Fruit fly (Drosophila melanogaster) whole organism, embryonic: ENCODE results near the gene CG11279.

Experiments
- Adf1 ChIP-seq: fragments of 200-800 bp; sonication (Bioruptor generic); IDR thresholded peaks from 2 replicates; pipeline ENCODE4 v1.3.6; 2022; ENCODE audit warnings: missing biosample characterization, missing genetic modification characterization
- Atf6 ChIP-seq: fragments of 200-800 bp; sonication (Bioruptor generic); IDR thresholded peaks from 2 replicates; pipeline ENCODE4 v1.3.6; 2022; ENCODE audit warnings: missing biosample characterization, missing genetic modification characterization
- BEAF-32 ChIP-seq: fragments of 200-800 bp; sonication (Bioruptor generic); optimal IDR thresholded peaks from 3 replicates; lab custom pipeline; 2017; ENCODE audit warnings: missing biosample characterization, missing genetic modification characterization, mild to moderate bottlenecking, moderate library complexity, missing genetic modification reagents
- CG10267 ChIP-seq: fragments of 200-800 bp; sonication (Bioruptor generic); optimal IDR thresholded peaks from 2 replicates; lab custom pipeline; 2018; ENCODE audit warnings: missing biosample characterization, mild to moderate bottlenecking, missing genetic modification characterization, moderate library complexity
- CG10431 ChIP-seq: fragments of 200-800 bp; sonication (Bioruptor generic); optimal IDR thresholded peaks from 3 replicates; lab custom pipeline; 2018; ENCODE audit warnings: missing biosample characterization, mild to moderate bottlenecking, missing genetic modification characterization
- CG10959 ChIP-seq: fragments of 200-800 bp; sonication (Bioruptor generic); IDR thresholded peaks from 2 replicates; pipeline ENCODE4 v1.3.6; 2022; ENCODE audit warnings: missing biosample characterization, missing genetic modification characterization
- CG11560 ChIP-seq: fragments of 200-800 bp; sonication (Bioruptor generic); IDR thresholded peaks from 3 replicates; pipeline ENCODE4 v1.3.6; 2022; ENCODE audit warnings: missing biosample characterization, missing genetic modification characterization
- CG11695 ChIP-seq: fragments of 200-800 bp; sonication (Bioruptor generic); IDR thresholded peaks from 3 replicates; pipeline ENCODE4 v1.3.6; 2022; ENCODE audit warnings: missing biosample characterization, missing genetic modification characterization
- CG15269 ChIP-seq: fragments of 200-800 bp; sonication (Bioruptor generic); optimal IDR thresholded peaks from 2 replicates; lab custom pipeline; 2018; ENCODE audit warnings: missing biosample characterization, mild to moderate bottlenecking, missing genetic modification characterization, moderate library complexity
- CG15696 ChIP-seq: fragments of 200-800 bp; sonication (Bioruptor generic); optimal IDR thresholded peaks from 2 replicates; lab custom pipeline; 2019; ENCODE audit warnings: missing biosample characterization, mild to moderate bottlenecking, missing genetic modification characterization, moderate library complexity
- CG1603 ChIP-seq: fragments of 200-800 bp; sonication (Bioruptor generic); optimal IDR thresholded peaks from 2 replicates; lab custom pipeline; 2019; ENCODE audit warnings: missing biosample characterization, mild to moderate bottlenecking, missing genetic modification characterization, moderate library complexity
- CG17328 ChIP-seq: fragments of 200-800 bp; sonication (Bioruptor generic); IDR thresholded peaks from 2 replicates; pipeline ENCODE4 v1.3.6; 2022; ENCODE audit warnings: missing biosample characterization, missing genetic modification characterization
- CG17385 ChIP-seq: fragments of 200-800 bp; sonication (Bioruptor generic); optimal IDR thresholded peaks from 3 replicates; lab custom pipeline; 2018; ENCODE audit warnings: missing biosample characterization, mild to moderate bottlenecking, missing genetic modification characterization
- CG3163 ChIP-seq: fragments of 200-800 bp; sonication (Bioruptor generic); optimal IDR thresholded peaks from 3 replicates; lab custom pipeline; 2016; ENCODE audit warnings: missing biosample characterization, missing genetic modification characterization
- CG3847 ChIP-seq: fragments of 200-800 bp; sonication (Bioruptor generic); IDR thresholded peaks from 2 replicates; pipeline ENCODE4 v1.3.6; 2022; ENCODE audit warnings: missing biosample characterization, missing genetic modification characterization
- CG5180 ChIP-seq: fragments of 200-800 bp; sonication (Bioruptor generic); optimal IDR thresholded peaks from 3 replicates; lab custom pipeline; 2017; ENCODE audit warnings: missing biosample characterization, missing genetic modification characterization, mild to moderate bottlenecking, moderate library complexity, missing genetic modification reagents
- CG6272 ChIP-seq: fragments of 200-800 bp; sonication (Bioruptor generic); IDR thresholded peaks from 2 replicates; pipeline ENCODE4 v1.3.6; 2022; ENCODE audit warnings: missing biosample characterization, missing genetic modification characterization
- CG6689 ChIP-seq: fragments of 200-800 bp; sonication (Bioruptor generic); IDR thresholded peaks from 2 replicates; pipeline ENCODE4 v1.3.6; 2022; ENCODE audit warnings: missing biosample characterization, missing genetic modification characterization
- CG7372 ChIP-seq: fragments of 200-800 bp; sonication (Bioruptor generic); IDR thresholded peaks from 2 replicates; pipeline ENCODE4 v1.3.6; 2022; ENCODE audit warnings: missing biosample characterization, missing genetic modification characterization
- CG8290 ChIP-seq, 3 experiments: fragments of 200-800 bp; sonication (Bioruptor generic); optimal IDR thresholded peaks; 2 replicates each; lab custom pipeline; 2016 to 2019; ENCODE audit warnings: missing biosample characterization in 3 of 3, missing genetic modification characterization in 3 of 3, mild to moderate bottlenecking in 2 of 3, moderate library complexity in 1 of 3
- CG9215 ChIP-seq: fragments of 200-800 bp; sonication (Bioruptor generic); IDR thresholded peaks from 2 replicates; pipeline ENCODE4 v1.3.6; 2022; ENCODE audit warnings: missing biosample characterization, missing genetic modification characterization
- CG9437 ChIP-seq: fragments of 200-800 bp; sonication (Bioruptor generic); optimal IDR thresholded peaks from 2 replicates; lab custom pipeline; 2018; ENCODE audit warnings: missing biosample characterization, mild to moderate bottlenecking, missing genetic modification characterization
- CHES-1-like ChIP-seq: fragments of 200-800 bp; sonication (Bioruptor generic); optimal IDR thresholded peaks from 2 replicates; lab custom pipeline; 2016; ENCODE audit warnings: missing biosample characterization, missing genetic modification characterization
- Dip2 ChIP-seq: fragments of 200-800 bp; sonication (Bioruptor generic); IDR thresholded peaks from 2 replicates; pipeline ENCODE4 v1.3.6; 2022; ENCODE audit warnings: missing biosample characterization, missing genetic modification characterization
- Ets65A ChIP-seq: fragments of 200-800 bp; sonication (Bioruptor generic); peaks from one replicate; lab custom pipeline; 2016; ENCODE audit warnings: missing biosample characterization, missing genetic modification characterization
- Fer3 ChIP-seq: fragments of 200-800 bp; sonication (Bioruptor generic); optimal IDR thresholded peaks from 2 replicates; lab custom pipeline; 2018; ENCODE audit warnings: missing biosample characterization, mild to moderate bottlenecking, missing genetic modification characterization, moderate library complexity
- Hmr ChIP-seq: fragments of 200-800 bp; sonication (Bioruptor generic); optimal IDR thresholded peaks from 3 replicates; lab custom pipeline; 2017; ENCODE audit warnings: mild to moderate bottlenecking, missing biosample characterization, missing genetic modification reagents, missing genetic modification characterization
- MESR4 ChIP-seq: fragments of 200-800 bp; sonication (Bioruptor generic); optimal IDR thresholded peaks from 2 replicates; lab custom pipeline; 2018; ENCODE audit warnings: missing biosample characterization, mild to moderate bottlenecking, missing genetic modification characterization, moderate library complexity
- Med ChIP-seq: fragments of 200-800 bp; sonication (Bioruptor generic); peaks from one replicate; lab custom pipeline; 2016; ENCODE audit warnings: missing biosample characterization, missing genetic modification characterization, mild to moderate bottlenecking, inconsistent platforms, moderate library complexity
- NFAT ChIP-seq: fragments of 200-800 bp; sonication (Bioruptor generic); IDR thresholded peaks from 2 replicates; pipeline ENCODE4 v1.3.6; 2022; ENCODE audit warnings: missing biosample characterization, missing genetic modification characterization
- PHDP ChIP-seq: fragments of 200-800 bp; sonication (Bioruptor generic); optimal IDR thresholded peaks from 3 replicates; lab custom pipeline; 2018; ENCODE audit warnings: missing biosample characterization, mild to moderate bottlenecking, missing genetic modification characterization, moderate library complexity
- Pdp1 ChIP-seq, 2 experiments: fragments of 200-800 bp; sonication (Bioruptor generic); optimal IDR thresholded peaks; 3 replicates each; lab custom pipeline; 2016; ENCODE audit warnings: missing biosample characterization in 2 of 2, missing genetic modification characterization in 2 of 2, mild to moderate bottlenecking in 1 of 2, moderate library complexity in 1 of 2
- Taf1 ChIP-seq: fragments of 200-800 bp; sonication (Bioruptor generic); IDR thresholded peaks from 2 replicates; pipeline ENCODE4 v1.3.6; 2022; ENCODE audit warnings: missing biosample characterization, missing genetic modification characterization
- ara ChIP-seq: fragments of 200-800 bp; sonication (Bioruptor generic); IDR thresholded peaks from 2 replicates; pipeline ENCODE4 v1.3.6; 2022; ENCODE audit warnings: missing biosample characterization, missing genetic modification characterization
- bbx ChIP-seq: fragments of 200-800 bp; sonication (Bioruptor generic); IDR thresholded peaks from 2 replicates; pipeline ENCODE4 v1.3.6; 2022; ENCODE audit warnings: missing biosample characterization, missing genetic modification characterization; ENCODE audit not compliant: partially characterized antibody
- bcd ChIP-seq: fragments of 200-800 bp; sonication (Bioruptor generic); optimal IDR thresholded peaks from 2 replicates; lab custom pipeline; 2017; ENCODE audit warnings: missing biosample characterization, mild to moderate bottlenecking, missing genetic modification characterization
- ftz-f1 ChIP-seq: fragments of 200-800 bp; sonication (Bioruptor generic); optimal IDR thresholded peaks from 2 replicates; lab custom pipeline; 2016; ENCODE audit warnings: missing biosample characterization, missing genetic modification characterization
- gfzf ChIP-seq: fragments of 200-800 bp; sonication (Bioruptor generic); optimal IDR thresholded peaks from 2 replicates; lab custom pipeline; 2016; ENCODE audit warnings: missing biosample characterization, mild to moderate bottlenecking, missing genetic modification characterization, moderate library complexity
- hbn ChIP-seq: fragments of 200-800 bp; sonication (Bioruptor generic); IDR thresholded peaks from 2 replicates; pipeline ENCODE4 v1.3.6; 2022; ENCODE audit warnings: missing biosample characterization, missing genetic modification characterization; ENCODE audit not compliant: partially characterized antibody
- ken ChIP-seq: fragments of 200-800 bp; sonication (Bioruptor generic); IDR thresholded peaks from 3 replicates; pipeline ENCODE4 v1.3.6; 2022; ENCODE audit warnings: missing biosample characterization, missing genetic modification characterization
- nmo ChIP-seq: fragments of 200-800 bp; sonication (Bioruptor generic); optimal IDR thresholded peaks from 2 replicates; lab custom pipeline; 2018; ENCODE audit warnings: missing biosample characterization, mild to moderate bottlenecking, missing genetic modification characterization, moderate library complexity
- prd ChIP-seq, 3 experiments: fragments of >200 bp in 2 of 3; fragments of 200-800 bp in 1 of 3; sonication (Bioruptor generic) in 1 of 3; optimal IDR thresholded peaks in 2 of 3; IDR thresholded peaks in 1 of 3; 2 replicates in 2 of 3; 3 replicates in 1 of 3; pipeline versions ENCODE4 v1.3.6 to Lab custom; 2017 to 2022; ENCODE audit warnings: missing biosample characterization in 1 of 3, missing genetic modification characterization in 1 of 3
- repo ChIP-seq: fragments of 200-800 bp; sonication (Bioruptor generic); optimal IDR thresholded peaks from 2 replicates; lab custom pipeline; 2016; ENCODE audit warnings: missing biosample characterization, missing genetic modification characterization
- run ChIP-seq: fragments of 200-800 bp; sonication (Bioruptor generic); optimal IDR thresholded peaks from 3 replicates; lab custom pipeline; 2018; ENCODE audit warnings: missing biosample characterization, mild to moderate bottlenecking, missing genetic modification characterization
- seq ChIP-seq: fragments of 200-800 bp; sonication (Bioruptor generic); IDR thresholded peaks from 2 replicates; pipeline ENCODE4 v1.3.6; 2022; ENCODE audit warnings: missing biosample characterization, missing genetic modification characterization
- sima ChIP-seq: fragments of 200-800 bp; sonication (Bioruptor generic); optimal IDR thresholded peaks from 2 replicates; lab custom pipeline; 2016; ENCODE audit warnings: missing biosample characterization, missing genetic modification characterization
- slp2 ChIP-seq: fragments of 200-800 bp; sonication (Bioruptor generic); optimal IDR thresholded peaks from 2 replicates; lab custom pipeline; 2016; ENCODE audit warnings: missing biosample characterization, missing genetic modification characterization
- sna ChIP-seq: fragments of 200-800 bp; sonication (Bioruptor generic); IDR thresholded peaks from 2 replicates; pipeline ENCODE4 v1.3.6; 2022; ENCODE audit warnings: missing biosample characterization, missing genetic modification characterization; ENCODE audit not compliant: partially characterized antibody
- vfl ChIP-seq: fragments of 200-800 bp; sonication (Bioruptor generic); optimal IDR thresholded peaks from 2 replicates; lab custom pipeline; 2016; ENCODE audit warnings: missing biosample characterization, missing genetic modification characterization
- zfh2 ChIP-seq: fragments of 200-800 bp; sonication (Bioruptor generic); optimal IDR thresholded peaks from 2 replicates; lab custom pipeline; 2016; ENCODE audit warnings: missing biosample characterization, missing genetic modification characterization

Gene CG11279

DNA sequence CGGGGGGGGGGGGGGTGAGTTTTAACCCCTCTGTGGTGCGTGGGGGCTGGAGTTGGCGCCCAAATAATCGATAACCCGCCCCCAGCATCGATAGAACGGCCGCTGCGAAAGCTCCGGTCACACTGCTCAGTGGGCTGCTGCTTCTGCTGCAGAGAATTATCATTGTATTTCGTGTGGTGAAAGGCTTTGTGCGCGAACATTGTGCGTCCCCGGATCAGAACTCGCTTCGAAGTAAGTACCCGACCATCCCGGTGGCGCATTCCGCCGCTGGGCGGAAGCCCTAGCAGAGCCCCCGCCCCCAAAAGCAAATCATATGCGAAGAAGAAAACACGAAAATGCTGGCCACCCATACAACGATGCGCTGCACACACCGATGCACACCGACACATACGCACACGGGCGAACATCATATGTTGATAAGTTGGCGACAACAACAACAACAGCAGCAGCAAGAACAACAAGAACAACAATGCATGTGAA lies 2.4 kb upstream of the CG11279 start, which contains the start of gene Syx13 (continued):
- TF ChIP-seq ken (GFP tag; lab: Robert Waterston, UW) = no peak
- TF ChIP-seq CG10267 (tag; lab: Kevin White, UChicago) = peak; percentile 41
- 0 out of 2 replicates have a peak, but pooled peaks have one; percentile 18 for TF ChIP-seq CG6272
- no peak for TF ChIP-seq Atf6 (GFP tag; lab: Robert Waterston, UW)
- TF ChIP-seq CG8290 (GFP tag; optimal IDR thresholded peaks at IDR 0.05; lab: Kevin White, UChicago) = no peak
- peak in 1 of 2 experiments; percentile 48 for TF ChIP-seq CG8290 (tag; optimal IDR thresholded peaks at IDR 0.05; lab: Kevin White, UChicago)
- peak; percentile 84 for TF ChIP-seq bbx (GFP tag; lab: Robert Waterston, UW)
- TF ChIP-seq Fer3 = no peak
- TF ChIP-seq PHDP (tag; lab: Kevin White, UChicago) = peak; percentile 1
- TF ChIP-seq Med (GFP tag; lab: Kevin White, UChicago) = peak; percentile 79
- TF ChIP-seq CHES-1-like (GFP tag; lab: Kevin White, UChicago) = no peak
- no peak for TF ChIP-seq CG15269
- TF ChIP-seq ftz-f1 = peak; percentile 19
- TF ChIP-seq ara (GFP tag; lab: Robert Waterston, UW) = no peak
- TF ChIP-seq CG1603 (tag; lab: Kevin White, UChicago) = peak; percentile 68
- TF ChIP-seq gfzf (GFP tag; lab: Kevin White, UChicago) = peak; percentile 69
- peak; percentile 78 for TF ChIP-seq Adf1
- peak; percentile 35 for TF ChIP-seq nmo (GFP tag; lab: Kevin White, UChicago)
- TF ChIP-seq CG3163 (GFP tag; lab: Kevin White, UChicago) = no peak
- peak; percentile 47 for TF ChIP-seq Hmr
- TF ChIP-seq NFAT (GFP tag; lab: Robert Waterston, UW) = no peak
- no peak for TF ChIP-seq CG7372 (GFP tag; lab: Robert Waterston, UW)
- no peak for TF ChIP-seq CG10431 (GFP tag; lab: Kevin White, UChicago)
- no peak for TF ChIP-seq run
- TF ChIP-seq CG6689 (GFP tag; lab: Robert Waterston, UW) = no peak
- TF ChIP-seq Pdp1 (GFP tag; optimal IDR thresholded peaks at IDR 0.05; lab: Kevin White, UChicago) = peak in 1 of 2 experiments; percentile 8
- peak; percentile 68 for TF ChIP-seq CG17385 (GFP tag; lab: Kevin White, UChicago)
- no peak for TF ChIP-seq sima
- TF ChIP-seq Ets65A (GFP tag; lab: Kevin White, UChicago) = no peak
- TF ChIP-seq CG9215 (GFP tag; lab: Robert Waterston, UW) = no peak
- TF ChIP-seq vfl = no peak
- TF ChIP-seq CG11560 (tag; lab: Robert Waterston, UW) = no peak
- TF ChIP-seq CG3847 = peak; percentile 40; the same call in 1 of the 2 replicates
- TF ChIP-seq sna (GFP tag; lab: Robert Waterston, UW) = peak; percentile 78
- TF ChIP-seq zfh2 (GFP tag; lab: Kevin White, UChicago) = no peak
- peak; percentile 92 for TF ChIP-seq MESR4
- no peak for TF ChIP-seq CG17328 (GFP tag; lab: Robert Waterston, UW)
- peak; percentile 39 for TF ChIP-seq CG5180
- peak; percentile 85 for TF ChIP-seq CG10959 (GFP tag; lab: Robert Waterston, UW)
- TF ChIP-seq Dip2 (GFP tag; lab: Robert Waterston, UW) = no peak
- TF ChIP-seq hbn (GFP tag; lab: Robert Waterston, UW) = peak; percentile 73
- TF ChIP-seq CG9437 (GFP tag; lab: Kevin White, UChicago) = no peak
- TF ChIP-seq CG11695 (GFP tag; lab: Robert Waterston, UW) = 0 out of 3 replicates have a peak, but pooled peaks have one; percentile 14
- 0 out of 2 replicates have a peak, but pooled peaks have one; percentile 43 for TF ChIP-seq seq (GFP tag; lab: Robert Waterston, UW)
- no peak for TF ChIP-seq CG15696 (tag; lab: Kevin White, UChicago)
- no peak for TF ChIP-seq bcd (GFP tag; lab: Kevin White, UChicago)
- peak; percentile 84 for TF ChIP-seq BEAF-32 (GFP tag; lab: Kevin White, UChicago)
- TF ChIP-seq prd (optimal IDR thresholded peaks at IDR 0.05; lab: Kevin White, UChicago) = no peak
- TF ChIP-seq prd (GFP tag; IDR thresholded peaks at IDR 0.05; lab: Robert Waterston, UW) = no peak
- TF ChIP-seq Taf1 = no peak
- no peak for TF ChIP-seq slp2 (GFP tag; lab: Kevin White, UChicago)
- no peak for TF ChIP-seq repo (GFP tag; lab: Kevin White, UChicago)
